Fruit fly (Drosophila melanogaster): ENCODE measurements around the gene tld.

The tld gene

dm6 chr3R:24771273-24772231 lies 22.0 kb downstream of the tld start, which contains the start of gene CG42331 (continued):
- peak; percentile 58 for TF ChIP-seq stc (GFP tag; IDR thresholded peaks at IDR 0.05)
- peak; percentile 57; the same call in 2 of the 3 replicates for TF ChIP-seq B-H1 (GFP tag; IDR thresholded peaks at IDR 0.05)
- TF ChIP-seq jigr1 (GFP tag; IDR thresholded peaks at IDR 0.05): no peak
- peak; percentile 45 for TF ChIP-seq her (GFP tag; optimal IDR thresholded peaks at IDR 0.05)
- TF ChIP-seq gcm2 (GFP tag; optimal IDR thresholded peaks at IDR 0.05): no peak
- peak; percentile 16 for TF ChIP-seq CG1602 (GFP tag; optimal IDR thresholded peaks at IDR 0.05)
- no peak for TF ChIP-seq Dref (GFP tag; IDR thresholded peaks at IDR 0.05)
- TF ChIP-seq CG42726 (GFP tag; IDR thresholded peaks at IDR 0.05; ENCODE audit: partially characterized antibody): no peak
- TF ChIP-seq CG8281 (tag; optimal IDR thresholded peaks at IDR 0.05): peak; percentile 72
- peak; percentile 72 for TF ChIP-seq run (tag; optimal IDR thresholded peaks at IDR 0.05)
- peak; percentile 70 for TF ChIP-seq unpg (GFP tag; optimal IDR thresholded peaks at IDR 0.05)
- TF ChIP-seq amos (GFP tag; IDR thresholded peaks at IDR 0.05; ENCODE audit: partially characterized antibody): no peak
- TF ChIP-seq CG11247 (GFP tag; IDR thresholded peaks at IDR 0.05): no peak
- TF ChIP-seq usp (GFP tag; optimal IDR thresholded peaks at IDR 0.05): no peak
- no peak for TF ChIP-seq dati (GFP tag; IDR thresholded peaks at IDR 0.05)
- TF ChIP-seq MTF-1 (GFP tag; optimal IDR thresholded peaks at IDR 0.05; ENCODE audit: borderline replicate concordance): no peak
- peak; percentile 16 for TF ChIP-seq sqz (GFP tag; optimal IDR thresholded peaks at IDR 0.05)
- TF ChIP-seq chif (GFP tag; optimal IDR thresholded peaks at IDR 0.05): peak; percentile 45 to 51
- TF ChIP-seq gsb (GFP tag; IDR thresholded peaks at IDR 0.05): no peak
- TF ChIP-seq seq (GFP tag; IDR thresholded peaks at IDR 0.05): peak; percentile 35; the same call in 1 of the 2 replicates
- 0 out of 3 replicates have a peak, but pooled peaks have one; percentile 30 for TF ChIP-seq zfh1 (GFP tag; IDR thresholded peaks at IDR 0.05)
- TF ChIP-seq psq (GFP tag; optimal IDR thresholded peaks at IDR 0.05): peak; percentile 6
- peak; percentile 84 for TF ChIP-seq dmrt99B (tag; optimal IDR thresholded peaks at IDR 0.05)
- TF ChIP-seq gfzf (GFP tag; optimal IDR thresholded peaks at IDR 0.05): no peak
- no peak for TF ChIP-seq otp (GFP tag; IDR thresholded peaks at IDR 0.05)
- no peak for TF ChIP-seq CG2129 (GFP tag; IDR thresholded peaks at IDR 0.05; ENCODE audit: partially characterized antibody)
- no peak for TF ChIP-seq CG15696 (tag; optimal IDR thresholded peaks at IDR 0.05)
- no peak for TF ChIP-seq Mes4 (GFP tag; optimal IDR thresholded peaks at IDR 0.05)
- TF ChIP-seq Mad (GFP tag; optimal IDR thresholded peaks at IDR 0.05): no peak
- TF ChIP-seq Vsx1 (GFP tag; optimal IDR thresholded peaks at IDR 0.05): peak; percentile 7
- no peak for TF ChIP-seq Hr39 (optimal IDR thresholded peaks at IDR 0.05)
- peak; percentile 65 for TF ChIP-seq ind (GFP tag; optimal IDR thresholded peaks at IDR 0.05)
- peak; percentile 31 for TF ChIP-seq Dad (GFP tag; optimal IDR thresholded peaks at IDR 0.05)
- peak; percentile 46; the same call in 1 of the 2 replicates for TF ChIP-seq CG10366 (GFP tag; IDR thresholded peaks at IDR 0.05)
- peak; percentile 57; the same call in 1 of the 2 replicates for TF ChIP-seq CG6689 (GFP tag; IDR thresholded peaks at IDR 0.05)
- TF ChIP-seq tup (GFP tag; optimal IDR thresholded peaks at IDR 0.05): no peak
- peak; percentile 14 for TF ChIP-seq Ets97D (GFP tag; optimal IDR thresholded peaks at IDR 0.05)
- TF ChIP-seq CG11504 (tag; optimal IDR thresholded peaks at IDR 0.05): peak; percentile 77
- no peak for TF ChIP-seq da (GFP tag; optimal IDR thresholded peaks at IDR 0.05)
- peak; percentile 37 for TF ChIP-seq scrt (GFP tag; optimal IDR thresholded peaks at IDR 0.05)
- TF ChIP-seq pho (GFP tag; optimal IDR thresholded peaks at IDR 0.05): peak; percentile 50
- peak; percentile 42 for TF ChIP-seq CG17829 (tag; optimal IDR thresholded peaks at IDR 0.05)
- TF ChIP-seq lola (GFP tag; optimal IDR thresholded peaks at IDR 0.05): no peak
- peak; percentile 54 for TF ChIP-seq gsb-n (tag; optimal IDR thresholded peaks at IDR 0.05)
- peak; percentile 24 for TF ChIP-seq odd (GFP tag; optimal IDR thresholded peaks at IDR 0.05)
- peak; percentile 52 for TF ChIP-seq CG10274 (GFP tag; optimal IDR thresholded peaks at IDR 0.05)
- TF ChIP-seq CG12236 (GFP tag; optimal IDR thresholded peaks at IDR 0.05): no peak
- 0 out of 2 replicates have a peak, but pooled peaks have one; percentile 31 for TF ChIP-seq H2.0 (GFP tag; IDR thresholded peaks at IDR 0.05)
- TF ChIP-seq CG11085 (GFP tag; IDR thresholded peaks at IDR 0.05): no peak

Data from whole organism, embryonic.